Worm (Caenorhabditis elegans): ENCODE data around the gene msp-56.

The msp-56 gene

DNA sequence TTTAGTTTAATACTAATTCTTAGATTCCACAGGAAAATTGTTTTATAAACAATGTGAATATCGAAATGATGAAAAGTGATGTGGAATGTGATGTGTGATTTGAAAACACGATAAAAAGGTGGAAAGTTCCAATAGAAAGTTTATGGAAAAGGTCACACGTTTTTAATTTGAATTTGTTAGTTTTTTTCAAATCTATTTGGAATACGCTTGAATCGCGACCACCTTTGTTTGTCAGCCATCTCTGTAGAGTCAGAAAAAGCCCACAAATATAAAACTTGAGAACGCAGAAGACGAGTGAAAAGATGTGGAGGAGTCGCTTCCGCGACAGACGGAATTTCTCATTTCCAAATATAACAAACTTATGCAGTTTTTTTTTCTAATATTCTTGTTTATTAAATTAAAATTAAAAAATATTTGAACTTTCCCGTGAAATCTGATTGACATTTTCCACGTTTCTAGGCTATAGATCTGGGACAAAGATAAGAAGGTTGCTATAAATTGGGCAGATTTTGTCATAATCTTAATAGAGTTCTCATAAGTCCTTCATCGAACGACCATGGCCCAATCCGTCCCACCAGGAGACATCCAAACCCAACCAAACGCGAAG, at the start of gene msp-56, which contains the start of gene kin-24:
msp-56 (plus strand) TSS at position 557 of the 607 bp plus-strand sequence.
kin-24 (minus strand) TSS at position 101 of the 607 bp plus-strand sequence.
- TF ChIP-seq lin-13 (GFP tag; optimal IDR thresholded peaks at IDR 0.05) (no peak), ama-1 (optimal IDR thresholded peaks at IDR 0.05) (no peak), snpc-4 (tag; optimal IDR thresholded peaks at IDR 0.05) (no peak), hlh-4 (tag; optimal IDR thresholded peaks at IDR 0.05) (no peak), ztf-4 (tag; optimal IDR thresholded peaks at IDR 0.05) (no peak), lin-15B (tag; optimal IDR thresholded peaks at IDR 0.05) (no peak), F16B12.6 (tag; optimal IDR thresholded peaks at IDR 0.05) (no peak), sup-37 (GFP tag; optimal IDR thresholded peaks at IDR 0.05) (no peak), C16A3.4 (tag; optimal IDR thresholded peaks at IDR 0.05) (no peak), swsn-7 (tag; optimal IDR thresholded peaks at IDR 0.05) (no peak), tbx-2 (tag; optimal IDR thresholded peaks at IDR 0.05) (no peak), lin-35 (GFP tag; optimal IDR thresholded peaks at IDR 0.05) (no peak), ztf-11 (tag; optimal IDR thresholded peaks at IDR 0.05) (no peak), ceh-88 (GFP tag; IDR thresholded peaks at IDR 0.05) (no peak), jun-1 (tag; optimal IDR thresholded peaks at IDR 0.05) (no peak), dpl-1 (GFP tag; optimal IDR thresholded peaks at IDR 0.05) (no peak), ceh-90 (tag; optimal IDR thresholded peaks at IDR 0.05) (no peak), irx-1 (tag; optimal IDR thresholded peaks at IDR 0.05) (no peak), unc-86 (tag; optimal IDR thresholded peaks at IDR 0.05) (no peak)

DNA sequence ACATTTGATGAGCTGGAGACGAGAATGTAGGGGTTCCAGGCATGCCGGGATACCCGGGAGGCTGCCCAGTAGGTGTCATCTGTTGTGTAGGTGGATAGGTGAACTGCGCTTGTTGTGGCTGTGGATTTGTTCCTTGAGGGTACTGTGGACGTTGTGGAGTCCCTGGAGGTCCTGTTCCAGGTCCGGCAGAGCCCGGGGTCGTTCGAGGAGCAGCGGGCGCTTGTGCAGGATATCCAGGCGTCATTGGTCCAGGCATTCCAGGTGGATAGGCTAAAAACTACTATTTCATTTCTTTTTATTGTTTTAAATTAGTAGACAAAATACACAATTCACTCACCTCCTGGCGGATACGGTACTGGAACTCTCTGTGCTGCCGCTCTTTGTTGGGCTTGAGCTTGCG, 46.1 kb upstream of the msp-56 start:
- no peak for TF ChIP-seq snpc-4 (tag; optimal IDR thresholded peaks at IDR 0.05)
- no peak for TF ChIP-seq nhr-237 (tag; optimal IDR thresholded peaks at IDR 0.05)
- no peak for TF ChIP-seq efl-1 (optimal IDR thresholded peaks at IDR 0.05)
- peak in 1 of 2 experiments; percentile 92 for TF ChIP-seq efl-1 (GFP tag; optimal IDR thresholded peaks at IDR 0.05 in 1 of 2)
- no peak for TF ChIP-seq lin-15B (tag; optimal IDR thresholded peaks at IDR 0.05)
- TF ChIP-seq lin-39 (tag; optimal IDR thresholded peaks at IDR 0.05): no peak

DNA sequence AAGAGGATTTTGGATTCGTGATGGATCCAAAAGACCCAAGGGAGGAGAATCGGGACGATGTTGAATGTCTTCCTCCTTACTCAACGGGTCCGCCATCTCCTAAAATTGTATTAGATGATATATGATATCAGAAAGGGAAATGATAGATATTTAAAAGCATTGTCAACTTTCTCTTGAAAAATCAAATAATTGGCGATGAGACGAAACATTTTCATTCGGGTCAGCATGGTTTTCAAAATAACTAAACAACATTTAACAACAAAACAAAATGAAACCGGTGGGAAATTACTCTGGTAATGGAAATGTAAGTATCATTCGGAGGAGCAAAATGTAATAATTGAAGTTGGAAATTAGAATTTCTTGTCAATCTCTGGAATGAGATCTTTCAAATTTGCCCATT, 44.8 kb upstream of the msp-56 start, which contains the start of gene pis-1:
pis-1 (minus strand) TSS at position 101 of the 400 bp plus-strand sequence.
- TF ChIP-seq alr-1 (tag; optimal IDR thresholded peaks at IDR 0.05; ENCODE audit: borderline replicate concordance) (no peak), nhr-85 (tag) (peak; percentile 20)

DNA sequence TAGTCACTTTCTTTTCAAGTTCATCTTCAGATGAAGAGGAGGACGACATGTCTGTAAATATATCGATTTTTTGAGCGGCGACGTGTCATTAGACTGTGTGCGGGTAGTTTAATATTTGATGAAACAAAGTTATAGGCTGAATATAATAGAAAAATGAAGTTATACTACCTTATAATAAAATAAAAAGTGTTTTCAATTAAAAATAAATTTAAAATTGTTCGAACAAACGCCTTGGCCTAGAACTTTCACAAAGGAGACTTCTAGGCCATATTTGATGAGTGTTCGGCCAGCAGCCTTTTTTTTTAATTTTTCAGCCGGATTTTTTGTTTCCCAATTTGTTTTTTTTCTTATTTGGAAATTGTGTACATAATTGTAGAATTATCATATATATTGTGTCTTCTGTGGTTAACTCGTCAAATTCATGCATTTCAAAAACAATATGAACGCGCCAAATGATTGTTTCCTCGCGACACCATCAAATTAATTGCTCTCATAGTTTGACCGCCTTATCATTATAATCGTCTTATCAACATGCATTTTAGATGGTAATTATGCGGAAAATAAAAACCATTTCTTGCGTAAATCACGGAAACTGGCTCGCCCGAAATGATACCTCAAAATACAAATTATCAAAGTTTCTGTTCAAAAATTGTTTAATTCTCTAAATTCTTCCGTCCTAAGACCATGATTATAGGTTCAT, 43.9 kb upstream of the msp-56 start, which contains the start of gene T13F2.2:
T13F2.2 (minus strand) TSS at position 51 of the 700 bp plus-strand sequence.
- peak; percentile 34 for TF ChIP-seq fkh-4 (tag; optimal IDR thresholded peaks at IDR 0.05; ENCODE audit: borderline replicate concordance)
- peak in 1 of 2 experiments; percentile 18 for TF ChIP-seq efl-1 (optimal IDR thresholded peaks at IDR 0.05)
- TF ChIP-seq efl-1 (GFP tag; optimal IDR thresholded peaks at IDR 0.05 in 1 of 2): peak in 1 of 2 experiments; percentile 53
- peak; percentile 44 for TF ChIP-seq tlp-1 (tag; optimal IDR thresholded peaks at IDR 0.05)
- peak; percentile 32 for TF ChIP-seq irx-1 (tag; optimal IDR thresholded peaks at IDR 0.05)
- TF ChIP-seq nhr-77 (tag; optimal IDR thresholded peaks at IDR 0.05): no peak
- no peak for TF ChIP-seq nhr-28 (tag; optimal IDR thresholded peaks at IDR 0.05)
- TF ChIP-seq nhr-237 (tag; optimal IDR thresholded peaks at IDR 0.05): no peak
- TF ChIP-seq C04F5.9 (tag; optimal IDR thresholded peaks at IDR 0.05): no peak
- TF ChIP-seq nhr-11 (tag; optimal IDR thresholded peaks at IDR 0.05): no peak
- TF ChIP-seq dsc-1 (tag; optimal IDR thresholded peaks at IDR 0.05): peak; percentile 25
- peak; percentile 16 for TF ChIP-seq tbx-2 (tag; optimal IDR thresholded peaks at IDR 0.05)
- TF ChIP-seq elt-2 (tag; optimal IDR thresholded peaks at IDR 0.05): peak; percentile 63
- peak; percentile 79 for TF ChIP-seq ceh-90 (tag; optimal IDR thresholded peaks at IDR 0.05)
- TF ChIP-seq rnt-1 (tag; optimal IDR thresholded peaks at IDR 0.05): peak; percentile 65
- no peak for TF ChIP-seq zip-4 (GFP tag; optimal IDR thresholded peaks at IDR 0.05)
- peak; percentile 8 to 38 for TF ChIP-seq lsy-2 (tag; optimal IDR thresholded peaks at IDR 0.05)
- no peak for TF ChIP-seq unc-62 (GFP tag; optimal IDR thresholded peaks at IDR 0.05)
- peak; percentile 63 for TF ChIP-seq lir-3 (tag; optimal IDR thresholded peaks at IDR 0.05; ENCODE audit: poor library complexity)
- peak; percentile 56 for TF ChIP-seq nhr-90 (tag; optimal IDR thresholded peaks at IDR 0.05; ENCODE audit: poor library complexity)
- TF ChIP-seq ztf-4 (tag; optimal IDR thresholded peaks at IDR 0.05): no peak
- TF ChIP-seq sptf-1 (tag; optimal IDR thresholded peaks at IDR 0.05): no peak
- TF ChIP-seq lin-14 (GFP tag; optimal IDR thresholded peaks at IDR 0.05): peak; percentile 33
- TF ChIP-seq ztf-11 (tag; optimal IDR thresholded peaks at IDR 0.05): peak in 1 of 2 experiments; percentile 22
- TF ChIP-seq dpl-1 (GFP tag; optimal IDR thresholded peaks at IDR 0.05): peak in 2 of 3 experiments; percentile 21 to 45
- TF ChIP-seq zag-1 (tag; optimal IDR thresholded peaks at IDR 0.05): no peak
- no peak for TF ChIP-seq fkh-10 (GFP tag; optimal IDR thresholded peaks at IDR 0.05)
- TF ChIP-seq nhr-71 (tag; optimal IDR thresholded peaks at IDR 0.05): peak; percentile 24
- TF ChIP-seq isw-1 (GFP tag; IDR thresholded peaks at IDR 0.05): no peak

Data from whole organism, L1 larva.